Fruit fly (Drosophila melanogaster) whole organism, embryonic: ENCODE data around the gene CG9471.

Source experiments
- CG10274 ChIP-seq: fragments of 200-800 bp; sonication (Bioruptor generic); optimal IDR thresholded peaks from 3 replicates; lab custom pipeline; 2017; ENCODE audit warnings: missing biosample characterization, mild to moderate bottlenecking, missing genetic modification characterization
- CG10654 ChIP-seq: fragments of 200-800 bp; sonication (Bioruptor generic); optimal IDR thresholded peaks from 2 replicates; lab custom pipeline; 2016; ENCODE audit warnings: missing biosample characterization, missing genetic modification characterization
- CG12769 ChIP-seq: fragments of 200-800 bp; sonication (Bioruptor generic); optimal IDR thresholded peaks from 2 replicates; lab custom pipeline; 2019; ENCODE audit warnings: missing biosample characterization, mild to moderate bottlenecking, missing genetic modification characterization, moderate library complexity
- CG13624 ChIP-seq: fragments of 200-800 bp; sonication (Bioruptor generic); optimal IDR thresholded peaks from 2 replicates; lab custom pipeline; 2016; ENCODE audit warnings: missing biosample characterization, missing genetic modification characterization
- CG14965 ChIP-seq: fragments of 200-800 bp; sonication (Bioruptor generic); optimal IDR thresholded peaks from 2 replicates; lab custom pipeline; 2016; ENCODE audit warnings: missing biosample characterization, missing genetic modification characterization, borderline replicate concordance
- CG15073 ChIP-seq: fragments of 200-800 bp; sonication (Bioruptor generic); optimal IDR thresholded peaks from 2 replicates; lab custom pipeline; 2016; ENCODE audit warnings: missing biosample characterization, missing genetic modification characterization
- CG16779 ChIP-seq: fragments of 200-800 bp; sonication (Bioruptor generic); IDR thresholded peaks from 2 replicates; pipeline ENCODE4 v1.3.6; 2022; ENCODE audit warnings: missing biosample characterization, missing genetic modification characterization
- CG17829 ChIP-seq: fragments of 200-800 bp; optimal IDR thresholded peaks from 2 replicates; lab custom pipeline; 2019; ENCODE audit warnings: missing biosample characterization, mild to moderate bottlenecking, missing genetic modification characterization, moderate library complexity
- CG18619 ChIP-seq: fragments of 200-800 bp; sonication (Bioruptor generic); optimal IDR thresholded peaks from 3 replicates; lab custom pipeline; 2017; ENCODE audit warnings: missing biosample characterization, mild to moderate bottlenecking, missing genetic modification characterization
- CG31441 ChIP-seq: fragments of 200-800 bp; sonication (Bioruptor generic); IDR thresholded peaks from 2 replicates; pipeline ENCODE4 v1.3.6; 2022; ENCODE audit warnings: missing biosample characterization, missing genetic modification characterization
- CG4424 ChIP-seq: fragments of 200-800 bp; sonication (Bioruptor generic); optimal IDR thresholded peaks from 3 replicates; lab custom pipeline; 2016; ENCODE audit warnings: missing biosample characterization, missing genetic modification characterization
- CG4730 ChIP-seq: fragments of 200-800 bp; sonication (Bioruptor generic); IDR thresholded peaks from 2 replicates; pipeline ENCODE4 v1.3.6; 2022; ENCODE audit warnings: missing biosample characterization, missing genetic modification characterization
- CG4820 ChIP-seq: fragments of 200-800 bp; sonication (Bioruptor generic); optimal IDR thresholded peaks from 3 replicates; lab custom pipeline; 2016; ENCODE audit warnings: missing biosample characterization, missing genetic modification characterization
- CG6175 ChIP-seq: fragments of 200-800 bp; sonication (Bioruptor generic); IDR thresholded peaks from 3 replicates; pipeline ENCODE4 v1.3.6; 2022; ENCODE audit warnings: missing biosample characterization, missing genetic modification characterization
- CG6272 ChIP-seq: fragments of 200-800 bp; sonication (Bioruptor generic); IDR thresholded peaks from 2 replicates; pipeline ENCODE4 v1.3.6; 2022; ENCODE audit warnings: missing biosample characterization, missing genetic modification characterization
- CG8290 ChIP-seq, 3 experiments: fragments of 200-800 bp; sonication (Bioruptor generic); optimal IDR thresholded peaks; 2 replicates each; lab custom pipeline; 2016 to 2019; ENCODE audit warnings: missing biosample characterization in 3 of 3, missing genetic modification characterization in 3 of 3, mild to moderate bottlenecking in 2 of 3, moderate library complexity in 1 of 3
- CG8478 ChIP-seq: fragments of >200 bp; optimal IDR thresholded peaks from 2 replicates; lab custom pipeline; 2018
- D19A ChIP-seq: fragments of 200-800 bp; optimal IDR thresholded peaks from 3 replicates; lab custom pipeline; 2019; ENCODE audit warnings: missing biosample characterization, mild to moderate bottlenecking, missing genetic modification characterization, moderate library complexity
- Fer2 ChIP-seq: fragments of 200-800 bp; sonication (Bioruptor generic); optimal IDR thresholded peaks from 2 replicates; lab custom pipeline; 2018; ENCODE audit warnings: missing biosample characterization, mild to moderate bottlenecking, missing genetic modification characterization, moderate library complexity
- HLH3B ChIP-seq: fragments of 200-800 bp; sonication (Bioruptor generic); IDR thresholded peaks from 2 replicates; pipeline ENCODE4 v1.3.6; 2022; ENCODE audit warnings: missing biosample characterization, missing genetic modification characterization
- Hr78 ChIP-seq, 2 experiments: fragments of 200-800 bp in 1 of 2; fragments of >200 bp in 1 of 2; sonication (Bioruptor generic) in 1 of 2; optimal IDR thresholded peaks; 2 replicates each; lab custom pipeline; 2017 to 2019; ENCODE audit warnings: missing biosample characterization in 2 of 2, missing genetic modification characterization in 2 of 2, mild to moderate bottlenecking in 1 of 2, moderate library complexity in 1 of 2
- Hsf ChIP-seq: fragments of 200-800 bp; sonication (Bioruptor generic); optimal IDR thresholded peaks from 3 replicates; lab custom pipeline; 2016; ENCODE audit warnings: missing biosample characterization, missing genetic modification characterization
- Jarid2 ChIP-seq: fragments of 200-800 bp; sonication (Bioruptor generic); optimal IDR thresholded peaks from 3 replicates; lab custom pipeline; 2017; ENCODE audit warnings: mild to moderate bottlenecking, missing biosample characterization, missing genetic modification reagents, missing genetic modification characterization
- MTF-1 ChIP-seq: fragments of 200-800 bp; sonication (Bioruptor generic); optimal IDR thresholded peaks from 2 replicates; lab custom pipeline; 2018; ENCODE audit warnings: missing biosample characterization, mild to moderate bottlenecking, missing genetic modification characterization, borderline replicate concordance
- Pdp1 ChIP-seq, 2 experiments: fragments of 200-800 bp; sonication (Bioruptor generic); optimal IDR thresholded peaks; 3 replicates each; lab custom pipeline; 2016; ENCODE audit warnings: missing biosample characterization in 2 of 2, missing genetic modification characterization in 2 of 2, mild to moderate bottlenecking in 1 of 2, moderate library complexity in 1 of 2
- Scr ChIP-seq: fragments of 200-800 bp; sonication (Bioruptor generic); IDR thresholded peaks from 2 replicates; pipeline ENCODE4 v1.3.6; 2022; ENCODE audit warnings: missing biosample characterization, missing genetic modification characterization; ENCODE audit not compliant: partially characterized antibody
- Stat92E ChIP-seq, 3 experiments: fragments of >200 bp in 2 of 3; fragments of 200-800 bp in 1 of 3; sonication (Bioruptor generic) in 1 of 3; optimal IDR thresholded peaks; 2 replicates each; lab custom pipeline; 2017 to 2019; ENCODE audit warnings: missing biosample characterization in 3 of 3, missing genetic modification characterization in 3 of 3, mild to moderate bottlenecking in 1 of 3, moderate library complexity in 1 of 3
- YL-1 ChIP-seq: fragments of 200-800 bp; sonication (Bioruptor generic); optimal IDR thresholded peaks from 3 replicates; lab custom pipeline; 2017; ENCODE audit warnings: missing biosample characterization, mild to moderate bottlenecking, missing genetic modification characterization
- amos ChIP-seq: fragments of 200-800 bp; sonication (Bioruptor generic); IDR thresholded peaks from 2 replicates; pipeline ENCODE4 v1.3.6; 2022; ENCODE audit warnings: missing biosample characterization, missing genetic modification characterization; ENCODE audit not compliant: partially characterized antibody
- ash1 ChIP-seq: fragments of 200-800 bp; sonication (Bioruptor generic); optimal IDR thresholded peaks from 2 replicates; lab custom pipeline; 2018; ENCODE audit warnings: missing biosample characterization, mild to moderate bottlenecking, missing genetic modification characterization
- caup ChIP-seq: fragments of 200-800 bp; sonication (Bioruptor generic); optimal IDR thresholded peaks from 3 replicates; lab custom pipeline; 2017; ENCODE audit warnings: missing biosample characterization, mild to moderate bottlenecking, missing genetic modification characterization, moderate library complexity; ENCODE audit not compliant: severe bottlenecking
- chm ChIP-seq: fragments of 200-800 bp; sonication (Bioruptor generic); IDR thresholded peaks from 2 replicates; pipeline ENCODE4 v1.3.6; 2022; ENCODE audit warnings: missing biosample characterization, missing genetic modification characterization
- corto ChIP-seq: fragments of 200-800 bp; sonication (Bioruptor generic); optimal IDR thresholded peaks from 2 replicates; lab custom pipeline; 2016; ENCODE audit warnings: missing biosample characterization, mild to moderate bottlenecking, missing genetic modification characterization, moderate library complexity
- dimm ChIP-seq: fragments of 200-800 bp; sonication (Bioruptor generic); IDR thresholded peaks from 2 replicates; pipeline ENCODE4 v1.3.6; 2022; ENCODE audit warnings: missing biosample characterization, missing genetic modification characterization
- dmrt99B ChIP-seq: fragments of 200-800 bp; sonication (Bioruptor generic); optimal IDR thresholded peaks from 2 replicates; lab custom pipeline; 2018; ENCODE audit warnings: missing biosample characterization, mild to moderate bottlenecking, missing genetic modification characterization, moderate library complexity
- esg ChIP-seq: fragments of 200-800 bp; sonication (Bioruptor generic); conservative IDR thresholded peaks from 2 replicates; pipeline ENCODE4 v1.3.6; 2022; ENCODE audit warnings: missing biosample characterization, missing genetic modification characterization
- gcm2 ChIP-seq: fragments of 200-800 bp; sonication (Bioruptor generic); optimal IDR thresholded peaks from 2 replicates; lab custom pipeline; 2016; ENCODE audit warnings: missing biosample characterization, missing genetic modification characterization
- h ChIP-seq: fragments of >200 bp; optimal IDR thresholded peaks from 2 replicates; lab custom pipeline; 2017
- lab ChIP-seq: fragments of 200-800 bp; sonication (Bioruptor generic); optimal IDR thresholded peaks from 3 replicates; lab custom pipeline; 2017; ENCODE audit warnings: missing biosample characterization, missing genetic modification characterization, mild to moderate bottlenecking, moderate library complexity, missing genetic modification reagents
- maf-S ChIP-seq: fragments of 200-800 bp; sonication (Bioruptor generic); optimal IDR thresholded peaks from 2 replicates; lab custom pipeline; 2016; ENCODE audit warnings: missing biosample characterization, missing genetic modification characterization
- nerfin-2 ChIP-seq: fragments of 200-800 bp; sonication (Bioruptor generic); IDR thresholded peaks from 2 replicates; pipeline ENCODE4 v1.3.6; 2022; ENCODE audit warnings: missing biosample characterization, missing genetic modification characterization; ENCODE audit not compliant: partially characterized antibody
- odd ChIP-seq: fragments of 200-800 bp; sonication (Bioruptor generic); optimal IDR thresholded peaks from 2 replicates; lab custom pipeline; 2017; ENCODE audit warnings: missing biosample characterization, mild to moderate bottlenecking, missing genetic modification characterization
- seq ChIP-seq: fragments of 200-800 bp; sonication (Bioruptor generic); IDR thresholded peaks from 2 replicates; pipeline ENCODE4 v1.3.6; 2022; ENCODE audit warnings: missing biosample characterization, missing genetic modification characterization
- sim ChIP-seq: fragments of 200-800 bp; sonication (Bioruptor generic); IDR thresholded peaks from 2 replicates; pipeline ENCODE4 v1.3.6; 2022; ENCODE audit warnings: missing biosample characterization, missing genetic modification characterization
- tap ChIP-seq: fragments of 200-800 bp; optimal IDR thresholded peaks from 3 replicates; lab custom pipeline; 2019; ENCODE audit warnings: missing biosample characterization, mild to moderate bottlenecking, missing genetic modification characterization, moderate library complexity
- tgo ChIP-seq: fragments of 200-800 bp; sonication (Bioruptor generic); IDR thresholded peaks from 3 replicates; pipeline ENCODE4 v1.3.6; 2022; ENCODE audit warnings: missing biosample characterization, missing genetic modification characterization
- trh ChIP-seq: fragments of 200-800 bp; sonication (Bioruptor generic); optimal IDR thresholded peaks from 2 replicates; lab custom pipeline; 2016; ENCODE audit warnings: missing biosample characterization, missing genetic modification characterization

The CG9471 gene

dm6 chr3R:9767620-9768592, 3.4 kb downstream of the CG9471 start, which contains the start of gene Naa80 (continued):
- TF ChIP-seq CG12769, result peak; percentile 88
- TF ChIP-seq YL-1 (GFP tag; lab: Kevin White, UChicago), result peak; percentile 94
- TF ChIP-seq CG13624, result peak; percentile 88
- TF ChIP-seq chm (GFP tag; lab: Robert Waterston, UW), result peak; percentile 32; the same call in 1 of the 2 replicates
- peak; percentile 40 for TF ChIP-seq CG8290 (GFP tag; optimal IDR thresholded peaks at IDR 0.05; lab: Kevin White, UChicago)
- peak in 1 of 2 experiments; percentile 90 for TF ChIP-seq CG8290 (tag; optimal IDR thresholded peaks at IDR 0.05; lab: Kevin White, UChicago)
- TF ChIP-seq CG4730 (GFP tag; lab: Robert Waterston, UW), result no peak
- TF ChIP-seq trh (GFP tag; lab: Kevin White, UChicago), result peak; percentile 19
- peak; percentile 51 for TF ChIP-seq CG10654 (GFP tag; lab: Kevin White, UChicago)
- TF ChIP-seq CG6175, result peak; percentile 70; the same call in 2 of the 3 replicates
- no peak for TF ChIP-seq Hr78 (GFP tag; optimal IDR thresholded peaks at IDR 0.05; lab: Kevin White, UChicago)
- TF ChIP-seq seq (GFP tag; lab: Robert Waterston, UW), result 0 out of 2 replicates have a peak, but pooled peaks have one; percentile 33
- TF ChIP-seq gcm2 (GFP tag; lab: Kevin White, UChicago), result no peak
- TF ChIP-seq Jarid2, result no peak
- no peak for TF ChIP-seq dimm (GFP tag; lab: Robert Waterston, UW)
- TF ChIP-seq CG4820, result peak; percentile 8
- TF ChIP-seq tgo, result peak; percentile 18; the same call in 1 of the 3 replicates
- peak; percentile 47 for TF ChIP-seq CG4424 (GFP tag; lab: Kevin White, UChicago)
- no peak for TF ChIP-seq h (lab: Kevin White, UChicago)
- peak; percentile 58 for TF ChIP-seq CG17829 (tag; lab: Kevin White, UChicago)
- peak; percentile 44; the same call in 1 of the 2 replicates for TF ChIP-seq Scr
- peak; percentile 64 for TF ChIP-seq amos
- TF ChIP-seq CG6272 (GFP tag; lab: Robert Waterston, UW), result no peak
- no peak; the same call in 1 of the 2 replicates for TF ChIP-seq CG31441 (GFP tag; lab: Robert Waterston, UW)
- TF ChIP-seq HLH3B (GFP tag; lab: Robert Waterston, UW), result peak; percentile 58
- TF ChIP-seq CG10274 (GFP tag; lab: Kevin White, UChicago), result peak; percentile 12
- peak; percentile 47; the same call in 1 of the 2 replicates for TF ChIP-seq nerfin-2
- peak; percentile 75 for TF ChIP-seq Hsf
- peak; percentile 54 for TF ChIP-seq CG18619 (GFP tag; lab: Kevin White, UChicago)
- peak; percentile 84 for TF ChIP-seq maf-S (GFP tag; lab: Kevin White, UChicago)
- peak; percentile 25 for TF ChIP-seq D19A (tag; lab: Kevin White, UChicago)
- no peak for TF ChIP-seq corto
- no peak for TF ChIP-seq dmrt99B (tag; lab: Kevin White, UChicago)
- peak; percentile 54 to 73 for TF ChIP-seq Pdp1 (GFP tag; optimal IDR thresholded peaks at IDR 0.05; lab: Kevin White, UChicago)
- TF ChIP-seq lab (GFP tag; lab: Kevin White, UChicago), result peak; percentile 83
- TF ChIP-seq odd (GFP tag; lab: Kevin White, UChicago), result no peak
- TF ChIP-seq CG14965 (GFP tag; lab: Kevin White, UChicago), result peak; percentile 13
- peak in 1 of 3 experiments; percentile 24 for TF ChIP-seq Stat92E (GFP tag; optimal IDR thresholded peaks at IDR 0.05; lab: Kevin White, UChicago)
- TF ChIP-seq tap (tag; lab: Kevin White, UChicago), result no peak
- no peak for TF ChIP-seq esg
- peak; percentile 8 for TF ChIP-seq Fer2 (tag; lab: Kevin White, UChicago)
- no peak for TF ChIP-seq CG15073 (GFP tag; lab: Kevin White, UChicago)
- peak; percentile 73; the same call in 1 of the 2 replicates for TF ChIP-seq CG16779 (GFP tag; lab: Robert Waterston, UW)
- no peak for TF ChIP-seq CG8478 (lab: Kevin White, UChicago)
- TF ChIP-seq MTF-1 (GFP tag; lab: Kevin White, UChicago), result peak; percentile 20
- peak; percentile 76 for TF ChIP-seq caup (GFP tag; lab: Kevin White, UChicago)
- peak; percentile 25 for TF ChIP-seq ash1 (GFP tag; lab: Kevin White, UChicago)
- no peak for TF ChIP-seq sim (GFP tag; lab: Robert Waterston, UW)
